Worm (Caenorhabditis elegans): Measurements from ENCODE around the gene R151.10.
A peak's percentile ranks its signal among the peaks of the same experiment; 100 is the strongest.

DNA sequence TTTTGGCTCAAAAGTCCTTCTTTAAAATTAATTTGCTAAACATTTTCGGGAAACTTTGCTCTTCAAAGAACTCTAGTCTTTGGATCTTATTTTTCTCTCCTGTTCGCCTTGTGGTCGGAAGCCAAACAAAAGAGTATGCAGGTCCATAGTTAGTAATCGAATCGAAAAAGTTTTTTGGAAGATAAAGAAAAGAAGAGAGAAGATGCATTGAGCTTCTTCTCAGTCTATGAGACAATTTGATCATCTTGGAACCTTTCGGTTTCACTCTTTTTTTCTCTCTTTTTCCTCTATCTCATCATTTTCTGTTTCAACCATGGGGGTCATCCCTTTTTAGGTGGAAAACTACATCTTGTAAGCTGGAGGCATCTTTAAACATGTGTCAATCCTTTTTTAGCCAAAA, 22.9 kb upstream of the R151.10 start:
- TF ChIP-seq nhr-23 (tag; optimal IDR thresholded peaks at IDR 0.05) (no peak), nhr-11 (tag; optimal IDR thresholded peaks at IDR 0.05) (no peak), mdl-1 (tag; optimal IDR thresholded peaks at IDR 0.05) (no peak), nhr-25 (tag; optimal IDR thresholded peaks at IDR 0.05) (no peak), pqm-1 (tag; optimal IDR thresholded peaks at IDR 0.05) (no peak), fkh-10 (GFP tag; optimal IDR thresholded peaks at IDR 0.05) (peak; percentile 71), ZK546.5 (tag; optimal IDR thresholded peaks at IDR 0.05) (no peak), nhr-237 (tag; optimal IDR thresholded peaks at IDR 0.05) (no peak), egl-27 (tag; optimal IDR thresholded peaks at IDR 0.05) (no peak), jun-1 (tag; optimal IDR thresholded peaks at IDR 0.05) (no peak), ceh-28 (tag; optimal IDR thresholded peaks at IDR 0.05) (no peak), ztf-11 (tag; optimal IDR thresholded peaks at IDR 0.05) (no peak), ama-1 (optimal IDR thresholded peaks at IDR 0.05) (no peak), R02D3.7 (tag; optimal IDR thresholded peaks at IDR 0.05) (no peak)
